Worm (Caenorhabditis elegans): ENCODE data around the gene vit-2.

DNA sequence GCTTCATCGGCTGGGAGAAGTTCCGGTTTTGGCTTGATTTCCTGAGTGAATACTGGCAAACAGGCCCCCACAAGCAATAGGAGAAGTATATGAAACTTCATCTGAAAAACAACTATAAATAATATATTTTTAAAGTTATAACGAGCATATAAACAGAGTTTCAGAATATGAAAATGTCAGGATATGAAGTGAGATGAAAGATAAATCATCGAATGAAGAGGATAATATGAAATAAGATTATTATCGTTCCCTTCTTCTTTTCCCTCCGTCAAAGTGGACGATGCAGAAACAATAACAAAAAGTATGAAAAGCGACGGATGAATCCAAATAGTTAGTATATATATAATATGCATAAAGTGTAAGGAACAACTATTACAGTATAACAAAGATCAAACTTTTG lies 3.9 kb upstream of the vit-2 start, which contains the start of gene acn-1:
- no peak for TF ChIP-seq nhr-28 (tag; optimal IDR thresholded peaks at IDR 0.05)
- TF ChIP-seq nhr-48 (tag; optimal IDR thresholded peaks at IDR 0.05) = no peak
- TF ChIP-seq jun-1 (tag; optimal IDR thresholded peaks at IDR 0.05) = no peak
- TF ChIP-seq lsy-2 (tag; optimal IDR thresholded peaks at IDR 0.05) = no peak
- no peak for TF ChIP-seq mxl-3 (GFP tag; optimal IDR thresholded peaks at IDR 0.05)

Measured in whole organism, L4 larva.